Worm (Caenorhabditis elegans): ENCODE data around the gene cogc-6.

- TF ChIP-seq Y55F3AM.14 (GFP tag; optimal IDR thresholded peaks at IDR 0.05) (no peak), nhr-11 (tag; optimal IDR thresholded peaks at IDR 0.05) (no peak), lsy-2 (tag; optimal IDR thresholded peaks at IDR 0.05) (no peak), ztf-1 (GFP tag; conservative IDR thresholded peaks at IDR 0.05) (no peak), skn-1 (tag; optimal IDR thresholded peaks at IDR 0.05) (no peak), ama-1 (optimal IDR thresholded peaks at IDR 0.05) (peak; percentile 29), unc-39 (tag; optimal IDR thresholded peaks at IDR 0.05) (no peak), ceh-16 (tag; optimal IDR thresholded peaks at IDR 0.05) (no peak), gmeb-1 (tag; optimal IDR thresholded peaks at IDR 0.05) (no peak)
These were observed 42.1 kb downstream of the cogc-6 start, which contains the start of gene srp-7 for ce11 chrV:8178914-8179542.
